Worm (Caenorhabditis elegans) whole organism, L4 larva: ENCODE results near the gene oac-48.

Experiments used
- T26A8.4 ChIP-seq: fragments of 200-800 bp; sonication (Bioruptor generic); IDR thresholded peaks from 2 replicates; pipeline ENCODE4 v1.3.6; 2022; ENCODE audit warnings: missing genetic modification characterization, missing compliant biosample characterization
- daf-16 ChIP-seq, 3 experiments: sonication (generic microtip); optimal IDR thresholded peaks; 2 replicates each; lab custom pipeline; 2016 to 2017; ENCODE audit warnings: missing genetic modification characterization in 3 of 3, missing genetic modification reagents in 3 of 3, mild to moderate bottlenecking in 2 of 3, missing compliant biosample characterization in 2 of 3, missing biosample characterization in 1 of 3, moderate library complexity in 1 of 3
- daf-8 ChIP-seq: fragments of 200-800 bp; sonication (Bioruptor generic); IDR thresholded peaks from 2 replicates; pipeline ENCODE4 v1.3.6; 2022; ENCODE audit warnings: missing genetic modification characterization, missing compliant biosample characterization
- dmd-6 ChIP-seq: fragments of 200-800 bp; sonication (Bioruptor generic); IDR thresholded peaks from 2 replicates; pipeline ENCODE4 v1.3.6; 2022; ENCODE audit warnings: missing genetic modification reagents, missing genetic modification characterization, missing compliant biosample characterization
- dve-1 ChIP-seq: sonication (generic microtip); optimal IDR thresholded peaks from 2 replicates; lab custom pipeline; 2017; ENCODE audit warnings: antibody characterized with exemption, mild to moderate bottlenecking, missing genetic modification characterization, missing compliant biosample characterization; ENCODE audit not compliant: insufficient read depth
- jun-1 ChIP-seq: fragments of 150-350 bp; optimal IDR thresholded peaks from 2 replicates; lab custom pipeline; 2014; ENCODE audit warnings: missing biosample characterization, missing genetic modification reagents, missing genetic modification characterization
- mep-1 ChIP-seq: fragments of 150-350 bp; sonication (generic microtip); optimal IDR thresholded peaks from 3 replicates; lab custom pipeline; 2014; ENCODE audit warnings: missing biosample characterization, missing genetic modification characterization
- nhr-10 ChIP-seq: fragments of 150-350 bp; optimal IDR thresholded peaks from 2 replicates; lab custom pipeline; 2014; ENCODE audit warnings: missing biosample characterization, missing genetic modification characterization
- nhr-48 ChIP-seq: sonication (generic microtip); optimal IDR thresholded peaks from 2 replicates; lab custom pipeline; 2016; ENCODE audit warnings: mild to moderate bottlenecking, missing genetic modification characterization, missing compliant biosample characterization
- nhr-77 ChIP-seq: fragments of 150-350 bp; optimal IDR thresholded peaks from 2 replicates; lab custom pipeline; 2014; ENCODE audit warnings: missing biosample characterization, missing genetic modification characterization
- php-3 ChIP-seq: fragments of 200-800 bp; sonication (Bioruptor generic); IDR thresholded peaks from 2 replicates; pipeline ENCODE4 v1.3.6; 2022; ENCODE audit warnings: missing genetic modification reagents, missing genetic modification characterization, missing compliant biosample characterization
- snpc-1.2 ChIP-seq: fragments of 200-800 bp; sonication (Bioruptor generic); IDR thresholded peaks from 2 replicates; pipeline ENCODE4 v1.3.6; 2022; ENCODE audit warnings: missing genetic modification reagents, missing genetic modification characterization, missing compliant biosample characterization
- tag-97 ChIP-seq: fragments of 200-800 bp; sonication (Bioruptor generic); IDR thresholded peaks from 2 replicates; pipeline ENCODE4 v1.3.6; 2022; ENCODE audit warnings: missing genetic modification characterization, missing compliant biosample characterization
- unc-62 ChIP-seq, 3 experiments: fragments of 150-350 bp in 1 of 3; sonication (generic microtip); optimal IDR thresholded peaks in 2 of 3; peaks in 1 of 3; 1 replicate in 1 of 3; 2 replicates in 2 of 3; lab custom pipeline; 2014 to 2017; ENCODE audit warnings: missing biosample characterization in 3 of 3, missing genetic modification characterization in 3 of 3, missing genetic modification reagents in 3 of 3, missing genotype in 1 of 3

The oac-48 gene

DNA sequence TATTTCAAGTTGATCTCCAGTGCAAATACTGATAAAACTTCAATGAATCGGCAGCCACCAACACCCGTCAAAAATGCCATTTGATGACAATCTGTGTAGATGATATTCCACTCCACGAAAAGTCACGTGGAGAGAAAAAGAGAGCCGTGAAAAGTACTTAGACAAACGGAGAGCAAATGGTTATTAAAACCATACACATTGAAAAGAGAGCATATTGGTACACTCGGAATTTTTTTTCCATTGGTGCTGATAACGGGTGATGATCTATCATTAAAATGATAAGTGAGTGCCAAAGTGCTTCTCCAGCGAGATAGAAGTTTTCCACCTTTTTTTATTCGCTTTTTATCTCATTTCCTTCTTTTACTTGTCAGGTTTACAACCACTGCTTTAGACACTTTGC, 51.6 kb downstream of the oac-48 start (continued):
- TF ChIP-seq daf-16 (GFP tag; optimal IDR thresholded peaks at IDR 0.05; lab: Kevin White, UChicago) (peak in 1 of 2 experiments; percentile 73), daf-16 (tag; optimal IDR thresholded peaks at IDR 0.05; lab: Kevin White, UChicago) (peak; percentile 85), dmd-6 (GFP tag; lab: Robert Waterston, UW) (peak; percentile 98), unc-62 (GFP tag; optimal IDR thresholded peaks at IDR 0.05 in 1 of 2; lab: Kevin White, UChicago) (peak; percentile 15 to 76), unc-62 (tag; optimal IDR thresholded peaks at IDR 0.05; lab: Kevin White, UChicago) (no peak), dve-1 (tag; lab: Kevin White, UChicago) (peak; percentile 94), snpc-1.2 (GFP tag; lab: Robert Waterston, UW) (no peak), tag-97 (GFP tag; lab: Robert Waterston, UW) (no peak), php-3 (peak; percentile 99), nhr-77 (peak; percentile 63), mep-1 (tag; lab: Kevin White, UChicago) (peak; percentile 12), nhr-10 (tag; lab: Kevin White, UChicago) (no peak), daf-8 (GFP tag; lab: Robert Waterston, UW) (no peak), T26A8.4 (GFP tag; lab: Robert Waterston, UW) (no peak), jun-1 (tag; lab: Kevin White, UChicago) (no peak)
- TF ChIP-seq, all 104 proteins: peak for 16

DNA sequence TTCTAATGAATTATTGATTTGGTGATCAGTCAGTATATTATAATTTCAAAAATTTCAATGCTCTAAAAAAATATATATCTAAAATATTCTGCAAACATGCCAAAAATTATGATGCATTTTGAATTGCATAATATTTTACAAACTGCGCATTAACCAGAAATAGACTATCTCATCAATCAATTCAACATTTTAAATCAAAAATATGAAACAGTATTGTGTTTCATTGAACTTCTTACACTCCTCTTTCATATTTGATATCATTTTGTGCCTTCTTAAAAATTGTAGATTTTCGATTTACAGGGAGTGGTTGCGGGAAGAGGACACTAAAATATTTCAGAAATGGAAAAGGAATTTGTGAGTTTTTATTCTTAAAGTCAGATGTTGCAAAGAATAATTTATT, 53.0 kb downstream of the oac-48 start, which contains the start of gene ent-4:
ent-4 (plus strand) TSS at position 301 of the 400 bp plus-strand sequence.
- TF ChIP-seq nhr-48 (tag; lab: Kevin White, UChicago) (no peak), unc-62 (GFP tag; optimal IDR thresholded peaks at IDR 0.05 in 1 of 2; lab: Kevin White, UChicago) (peak in 1 of 2 experiments; percentile 17), unc-62 (tag; optimal IDR thresholded peaks at IDR 0.05; lab: Kevin White, UChicago) (no peak)
